Worm (Caenorhabditis elegans): ENCODE data around the gene tbc-9.

tbc-9 gene

ce11 chrIV:13502806-13503363 is at the start of gene tbc-9:
Gene tbc-9, minus strand, starts transcription at chrIV:13502856.
- TF ChIP-seq gei-8 (GFP tag; optimal IDR thresholded peaks at IDR 0.05) (no peak), daf-16 (GFP tag; optimal IDR thresholded peaks at IDR 0.05) (no peak), daf-16 (tag; optimal IDR thresholded peaks at IDR 0.05) (peak; percentile 57), dmd-6 (GFP tag; IDR thresholded peaks at IDR 0.05) (no peak), mes-2 (tag; optimal IDR thresholded peaks at IDR 0.05; ENCODE audit: poor library complexity, severe bottlenecking) (peak; percentile 6), pha-4 (GFP tag; IDR thresholded peaks at IDR 0.05) (no peak), pha-4 (tag; optimal IDR thresholded peaks at IDR 0.05) (peak; percentile 51), fkh-10 (GFP tag; optimal IDR thresholded peaks at IDR 0.05) (no peak), F49E8.2 (tag; optimal IDR thresholded peaks at IDR 0.05; ENCODE audit: borderline replicate concordance) (no peak), dve-1 (tag; optimal IDR thresholded peaks at IDR 0.05; ENCODE audit: insufficient read depth) (no peak), ces-1 (GFP tag; optimal IDR thresholded peaks at IDR 0.05) (no peak), daf-12 (tag; optimal IDR thresholded peaks at IDR 0.05) (no peak)

- TF ChIP-seq ceh-32 (tag; optimal IDR thresholded peaks at IDR 0.05; ENCODE audit: poor library complexity) (no peak), F44E2.7 (GFP tag; IDR thresholded peaks at IDR 0.05) (no peak), saeg-2 (GFP tag; IDR thresholded peaks at IDR 0.05) (no peak), dmd-8 (GFP tag; IDR thresholded peaks at IDR 0.05) (no peak), ceh-28 (tag; optimal IDR thresholded peaks at IDR 0.05) (no peak), sdz-12 (GFP tag; optimal IDR thresholded peaks at IDR 0.05) (no peak), nhr-42 (GFP tag; IDR thresholded peaks at IDR 0.05) (no peak), lin-38 (GFP tag; IDR thresholded peaks at IDR 0.05) (no peak), gei-8 (GFP tag; optimal IDR thresholded peaks at IDR 0.05) (no peak), arid-1 (GFP tag; conservative IDR thresholded peaks at IDR 0.05) (no peak), php-3 (GFP tag; IDR thresholded peaks at IDR 0.05) (no peak), D1046.2 (GFP tag; IDR thresholded peaks at IDR 0.05) (no peak), daf-8 (GFP tag; IDR thresholded peaks at IDR 0.05) (no peak)
Measured at ce11 chrIV:13549350-13549749, 46.7 kb upstream of the tbc-9 start.

- TF ChIP-seq mxl-3 (GFP tag; optimal IDR thresholded peaks at IDR 0.05) (no peak), pqm-1 (tag; optimal IDR thresholded peaks at IDR 0.05) (peak; percentile 73), nhr-28 (tag; optimal IDR thresholded peaks at IDR 0.05) (peak; percentile 19), unc-62 (GFP tag; optimal IDR thresholded peaks at IDR 0.05 in 1 of 2) (peak in 1 of 2 experiments; percentile 5), unc-62 (tag; optimal IDR thresholded peaks at IDR 0.05) (no peak)
Measured at ce11 chrIV:13548188-13548587, 45.5 kb upstream of the tbc-9 start, which contains the start of gene F52G2.3. Gene F52G2.3, minus strand, starts transcription at chrIV:13548230.

ce11 chrIV:13540165-13540564 is 37.5 kb upstream of the tbc-9 start, which contains the start of gene rsd-2:
Gene rsd-2, minus strand, starts transcription at chrIV:13540265.
- TF ChIP-seq unc-62 (GFP tag; optimal IDR thresholded peaks at IDR 0.05 in 1 of 2): no peak
- no peak for TF ChIP-seq unc-62 (tag; optimal IDR thresholded peaks at IDR 0.05)
- no peak for TF ChIP-seq Y48G9A.11 (GFP tag; IDR thresholded peaks at IDR 0.05)
- TF ChIP-seq nhr-28 (tag; optimal IDR thresholded peaks at IDR 0.05): no peak
- no peak for TF ChIP-seq ceh-82 (tag; optimal IDR thresholded peaks at IDR 0.05)
- no peak for TF ChIP-seq nhr-77 (tag; optimal IDR thresholded peaks at IDR 0.05)
- TF ChIP-seq saeg-2 (GFP tag; IDR thresholded peaks at IDR 0.05): no peak
- no peak for TF ChIP-seq ceh-32 (tag; optimal IDR thresholded peaks at IDR 0.05; ENCODE audit: poor library complexity)
- TF ChIP-seq dmd-8 (GFP tag; IDR thresholded peaks at IDR 0.05): no peak
- TF ChIP-seq dmd-9 (GFP tag; IDR thresholded peaks at IDR 0.05): no peak
- TF ChIP-seq ZK546.5 (tag; optimal IDR thresholded peaks at IDR 0.05): no peak
- TF ChIP-seq hlh-11 (tag; optimal IDR thresholded peaks at IDR 0.05): no peak
- no peak for TF ChIP-seq nhr-237 (tag; optimal IDR thresholded peaks at IDR 0.05)
- no peak for TF ChIP-seq madf-5 (GFP tag; IDR thresholded peaks at IDR 0.05)
- no peak for TF ChIP-seq F26F4.8 (GFP tag; conservative IDR thresholded peaks at IDR 0.05)
- TF ChIP-seq dmd-6 (GFP tag; IDR thresholded peaks at IDR 0.05): no peak
- TF ChIP-seq hmg-1.1 (GFP tag; IDR thresholded peaks at IDR 0.05): no peak
- no peak for TF ChIP-seq zip-11 (GFP tag; IDR thresholded peaks at IDR 0.05)

Data from whole organism, L4 larva.